Worm (Caenorhabditis elegans) whole organism, L4 larva: Measurements from ENCODE around the gene F40F9.3.

Source experiments
- D1046.2 ChIP-seq: fragments of 200-800 bp; sonication (Bioruptor generic); IDR thresholded peaks from 2 replicates; pipeline ENCODE4 v1.3.6; 2022; ENCODE audit warnings: missing genetic modification characterization, missing compliant biosample characterization
- ama-1 ChIP-seq: fragments of 150-350 bp; optimal IDR thresholded peaks from 2 replicates; lab custom pipeline; 2014; ENCODE audit warnings: inconsistent platforms, mixed read lengths
- ctbp-1 ChIP-seq: fragments of 200-800 bp; sonication (Bioruptor generic); IDR thresholded peaks from 2 replicates; pipeline ENCODE4 v1.3.6; 2022; ENCODE audit warnings: missing genetic modification reagents, missing genetic modification characterization, missing compliant biosample characterization
- dpl-1 ChIP-seq: fragments of 150-350 bp; optimal IDR thresholded peaks from 2 replicates; lab custom pipeline; 2014; ENCODE audit warnings: missing biosample characterization, missing genetic modification reagents, missing genetic modification characterization
- egl-27 ChIP-seq: sonication (generic microtip); optimal IDR thresholded peaks from 3 replicates; lab custom pipeline; 2017; ENCODE audit warnings: missing biosample characterization, missing genetic modification reagents, missing genetic modification characterization
- fos-1 ChIP-seq: fragments of 150-350 bp; optimal IDR thresholded peaks from 2 replicates; lab custom pipeline; 2014; ENCODE audit warnings: missing biosample characterization, missing genetic modification characterization
- lin-1 ChIP-seq: fragments of 200-800 bp; sonication (Bioruptor generic); IDR thresholded peaks from 2 replicates; pipeline ENCODE4 v1.3.6; 2022; ENCODE audit warnings: missing genetic modification reagents, missing genetic modification characterization, missing compliant biosample characterization
- nhr-11 ChIP-seq: fragments of 150-350 bp; optimal IDR thresholded peaks from 2 replicates; lab custom pipeline; 2014; ENCODE audit warnings: missing biosample characterization, missing genetic modification characterization
- nhr-41 ChIP-seq: fragments of 200-800 bp; sonication (Bioruptor generic); IDR thresholded peaks from 2 replicates; pipeline ENCODE4 v1.3.6; 2022; ENCODE audit warnings: missing genetic modification reagents, missing genetic modification characterization, missing compliant biosample characterization
- snpc-1.2 ChIP-seq: fragments of 200-800 bp; sonication (Bioruptor generic); IDR thresholded peaks from 2 replicates; pipeline ENCODE4 v1.3.6; 2022; ENCODE audit warnings: missing genetic modification reagents, missing genetic modification characterization, missing compliant biosample characterization
- tag-97 ChIP-seq: fragments of 200-800 bp; sonication (Bioruptor generic); IDR thresholded peaks from 2 replicates; pipeline ENCODE4 v1.3.6; 2022; ENCODE audit warnings: missing genetic modification characterization, missing compliant biosample characterization
- unc-39 ChIP-seq: sonication (generic microtip); optimal IDR thresholded peaks from 2 replicates; lab custom pipeline; 2017; ENCODE audit warnings: missing biosample characterization, missing genetic modification characterization

DNA sequence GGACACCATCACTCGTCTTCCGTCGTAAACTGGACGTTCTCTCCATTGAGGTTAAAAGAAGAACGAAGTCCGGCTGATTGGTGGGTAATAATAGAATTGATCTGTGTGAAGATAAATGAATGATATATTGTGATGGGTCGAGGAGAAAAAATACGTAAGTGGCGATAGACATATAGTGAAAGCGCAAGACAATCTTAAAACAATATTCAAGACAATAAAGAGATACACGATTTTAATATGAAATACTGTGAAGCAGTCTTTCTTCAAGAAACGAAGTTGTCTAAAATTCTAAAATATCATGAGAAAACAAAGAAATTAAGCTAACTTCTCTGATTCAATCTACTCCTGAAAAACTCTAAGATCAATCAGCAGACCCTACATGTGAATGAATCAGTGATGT, 1.5 kb upstream of the F40F9.3 start, which contains the start of gene F40F9.10:
- no peak for TF ChIP-seq dpl-1 (GFP tag; lab: Kevin White, UChicago)
- no peak for TF ChIP-seq unc-39
- TF ChIP-seq nhr-41 (GFP tag; lab: Robert Waterston, UW), result no peak
- no peak for TF ChIP-seq D1046.2 (GFP tag; lab: Robert Waterston, UW)
- no peak for TF ChIP-seq ama-1 (lab: Kevin White, UChicago)
- TF ChIP-seq fos-1, result no peak
- TF ChIP-seq lin-1 (GFP tag; lab: Robert Waterston, UW), result no peak
- TF ChIP-seq egl-27 (tag; lab: Kevin White, UChicago), result no peak
- TF ChIP-seq ctbp-1, result no peak
- no peak for TF ChIP-seq nhr-11
- no peak for TF ChIP-seq tag-97 (GFP tag; lab: Robert Waterston, UW)
- TF ChIP-seq snpc-1.2 (GFP tag; lab: Robert Waterston, UW), result no peak
